Worm (Caenorhabditis elegans) whole organism, L4 larva: ENCODE data around the gene eak-7.
A peak's percentile ranks its signal among the peaks of the same experiment; 100 is the strongest.

ENCODE experiments used
- D1046.2 ChIP-seq: fragments of 200-800 bp; sonication (Bioruptor generic); IDR thresholded peaks from 2 replicates; pipeline ENCODE4 v1.3.6; 2022; ENCODE audit warnings: missing genetic modification characterization, missing compliant biosample characterization
- F49E8.2 ChIP-seq: sonication (generic microtip); optimal IDR thresholded peaks from 2 replicates; lab custom pipeline; 2016; ENCODE audit warnings: missing compliant biosample characterization, mild to moderate bottlenecking, missing genetic modification characterization, borderline replicate concordance
- Y105C5A.15 ChIP-seq: fragments of 200-800 bp; sonication (Bioruptor generic); IDR thresholded peaks from 2 replicates; pipeline ENCODE4 v1.3.6; 2022; ENCODE audit warnings: missing genetic modification characterization, missing compliant biosample characterization
- Y5F2A.4 ChIP-seq: fragments of 200-800 bp; sonication (Bioruptor generic); optimal IDR thresholded peaks from 2 replicates; lab custom pipeline; 2018; ENCODE audit warnings: mild to moderate bottlenecking, missing genetic modification characterization, missing compliant biosample characterization
- aha-1 ChIP-seq: fragments of 150-350 bp; peaks from one replicate; lab custom pipeline; 2014; ENCODE audit warnings: missing biosample characterization, missing genetic modification characterization
- arid-1 ChIP-seq: fragments of 200-800 bp; sonication (Bioruptor generic); conservative IDR thresholded peaks from 2 replicates; pipeline ENCODE4 v1.3.6; 2022; ENCODE audit warnings: missing genetic modification reagents, missing genetic modification characterization, missing compliant biosample characterization
- ceh-44 ChIP-seq: fragments of 200-800 bp; sonication (Bioruptor generic); IDR thresholded peaks from 2 replicates; pipeline ENCODE4 v1.3.6; 2022; ENCODE audit warnings: missing genetic modification reagents, missing genetic modification characterization, missing compliant biosample characterization
- cey-2 ChIP-seq: sonication (generic microtip); optimal IDR thresholded peaks from 3 replicates; lab custom pipeline; 2017; ENCODE audit warnings: missing genetic modification characterization, mild to moderate bottlenecking, missing compliant biosample characterization, antibody characterized with exemption, borderline replicate concordance; ENCODE audit not compliant: insufficient read depth
- ctbp-1 ChIP-seq: fragments of 200-800 bp; sonication (Bioruptor generic); IDR thresholded peaks from 2 replicates; pipeline ENCODE4 v1.3.6; 2022; ENCODE audit warnings: missing genetic modification reagents, missing genetic modification characterization, missing compliant biosample characterization
- daf-16 ChIP-seq, 3 experiments: sonication (generic microtip); optimal IDR thresholded peaks; 2 replicates each; lab custom pipeline; 2016 to 2017; ENCODE audit warnings: missing genetic modification characterization in 3 of 3, missing genetic modification reagents in 3 of 3, mild to moderate bottlenecking in 2 of 3, missing compliant biosample characterization in 2 of 3, missing biosample characterization in 1 of 3, moderate library complexity in 1 of 3
- dmd-8 ChIP-seq: fragments of 200-800 bp; sonication (Bioruptor generic); IDR thresholded peaks from 2 replicates; pipeline ENCODE4 v1.3.6; 2022; ENCODE audit warnings: missing genetic modification characterization, missing compliant biosample characterization
- dpl-1 ChIP-seq: fragments of 150-350 bp; optimal IDR thresholded peaks from 2 replicates; lab custom pipeline; 2014; ENCODE audit warnings: missing biosample characterization, missing genetic modification reagents, missing genetic modification characterization
- duxl-1 ChIP-seq: sonication (generic microtip); optimal IDR thresholded peaks from 2 replicates; lab custom pipeline; 2016; ENCODE audit warnings: mild to moderate bottlenecking, missing genetic modification characterization, moderate library complexity, missing compliant biosample characterization; ENCODE audit not compliant: poor library complexity
- hif-1 ChIP-seq, 2 experiments: sonication (generic microtip); optimal IDR thresholded peaks; 2 replicates each; lab custom pipeline; 2016 to 2017; ENCODE audit warnings: missing compliant biosample characterization in 2 of 2, missing genetic modification characterization in 2 of 2, missing genetic modification reagents in 2 of 2, missing genotype in 2 of 2, mild to moderate bottlenecking in 1 of 2
- hmg-1.1 ChIP-seq: fragments of 200-800 bp; sonication (Bioruptor generic); IDR thresholded peaks from 2 replicates; pipeline ENCODE4 v1.3.6; 2022; ENCODE audit warnings: missing genetic modification reagents, missing genetic modification characterization, missing compliant biosample characterization
- lin-15B ChIP-seq: fragments of 150-350 bp; sonication (generic microtip); optimal IDR thresholded peaks from 3 replicates; lab custom pipeline; 2014; ENCODE audit warnings: missing biosample characterization, missing genetic modification characterization
- lin-29 ChIP-seq: fragments of 200-800 bp; sonication (Bioruptor generic); IDR thresholded peaks from 2 replicates; pipeline ENCODE4 v1.3.6; 2022; ENCODE audit warnings: missing genetic modification reagents, missing genetic modification characterization, missing compliant biosample characterization
- lsy-2 ChIP-seq, 2 experiments: fragments of 150-350 bp in 1 of 2; sonication (generic microtip) in 1 of 2; optimal IDR thresholded peaks; 2 replicates each; lab custom pipeline; 2014 to 2017; ENCODE audit warnings: missing biosample characterization in 2 of 2, missing genetic modification characterization in 2 of 2
- mdl-1 ChIP-seq, 2 experiments: fragments of 150-350 bp in 1 of 2; sonication (generic microtip) in 1 of 2; optimal IDR thresholded peaks; 2 replicates each; lab custom pipeline; 2014 to 2017; ENCODE audit warnings: missing biosample characterization in 2 of 2, missing genetic modification characterization in 2 of 2
- mep-1 ChIP-seq: fragments of 150-350 bp; sonication (generic microtip); optimal IDR thresholded peaks from 3 replicates; lab custom pipeline; 2014; ENCODE audit warnings: missing biosample characterization, missing genetic modification characterization
- mes-2 ChIP-seq: sonication (generic microtip); optimal IDR thresholded peaks from 2 replicates; lab custom pipeline; 2016; ENCODE audit warnings: missing genotype, mild to moderate bottlenecking, missing genetic modification characterization, missing compliant biosample characterization; ENCODE audit not compliant: poor library complexity, severe bottlenecking
- nhr-111 ChIP-seq: fragments of 200-800 bp; sonication (Bioruptor generic); optimal IDR thresholded peaks from 2 replicates; lab custom pipeline; 2018; ENCODE audit warnings: mild to moderate bottlenecking, missing genetic modification characterization, missing compliant biosample characterization
- nhr-237 ChIP-seq: sonication (generic microtip); optimal IDR thresholded peaks from 2 replicates; lab custom pipeline; 2017; ENCODE audit warnings: missing biosample characterization, missing genetic modification characterization
- nhr-42 ChIP-seq: fragments of 200-800 bp; sonication (Bioruptor generic); IDR thresholded peaks from 2 replicates; pipeline ENCODE4 v1.3.6; 2022; ENCODE audit warnings: missing genetic modification characterization, missing compliant biosample characterization
- nhr-48 ChIP-seq: sonication (generic microtip); optimal IDR thresholded peaks from 2 replicates; lab custom pipeline; 2016; ENCODE audit warnings: mild to moderate bottlenecking, missing genetic modification characterization, missing compliant biosample characterization
- nhr-76 ChIP-seq: fragments of 150-350 bp; optimal IDR thresholded peaks from 2 replicates; lab custom pipeline; 2014; ENCODE audit warnings: missing biosample characterization, missing genetic modification characterization
- nhr-77 ChIP-seq: fragments of 150-350 bp; optimal IDR thresholded peaks from 2 replicates; lab custom pipeline; 2014; ENCODE audit warnings: missing biosample characterization, missing genetic modification characterization
- pha-4 ChIP-seq, 2 experiments: fragments of 150-350 bp in 1 of 2; fragments of 200-800 bp in 1 of 2; sonication (Bioruptor generic) in 1 of 2; IDR thresholded peaks in 1 of 2; optimal IDR thresholded peaks in 1 of 2; 2 replicates each; pipeline versions ENCODE4 v1.3.6 to Lab custom; 2014 to 2022; ENCODE audit warnings: missing genetic modification characterization in 2 of 2, missing genetic modification reagents in 2 of 2, missing biosample characterization in 1 of 2, missing compliant biosample characterization in 1 of 2
- pqm-1 ChIP-seq: sonication (generic microtip); optimal IDR thresholded peaks from 2 replicates; lab custom pipeline; 2017; ENCODE audit warnings: missing biosample characterization, missing genetic modification characterization
- rbr-2 ChIP-seq: sonication (generic microtip); optimal IDR thresholded peaks from 2 replicates; lab custom pipeline; 2016; ENCODE audit warnings: missing genotype, missing genetic modification characterization, missing compliant biosample characterization
- saeg-2 ChIP-seq: fragments of 200-800 bp; sonication (Bioruptor generic); IDR thresholded peaks from 2 replicates; pipeline ENCODE4 v1.3.6; 2022; ENCODE audit warnings: missing genetic modification reagents, missing genetic modification characterization, missing compliant biosample characterization
- sdz-12 ChIP-seq: fragments of 200-800 bp; sonication (Bioruptor generic); optimal IDR thresholded peaks from 2 replicates; lab custom pipeline; 2018; ENCODE audit warnings: mild to moderate bottlenecking, missing genetic modification characterization, missing compliant biosample characterization
- set-16 ChIP-seq: fragments of 200-800 bp; sonication (Bioruptor generic); IDR thresholded peaks from 2 replicates; pipeline ENCODE4 v1.3.6; 2022; ENCODE audit warnings: missing genetic modification reagents, missing genetic modification characterization, missing compliant biosample characterization
- snpc-1.2 ChIP-seq: fragments of 200-800 bp; sonication (Bioruptor generic); IDR thresholded peaks from 2 replicates; pipeline ENCODE4 v1.3.6; 2022; ENCODE audit warnings: missing genetic modification reagents, missing genetic modification characterization, missing compliant biosample characterization
- snpc-4 ChIP-seq: fragments of 150-350 bp; optimal IDR thresholded peaks from 2 replicates; lab custom pipeline; 2014; ENCODE audit warnings: missing biosample characterization, missing genetic modification characterization
- unc-130 ChIP-seq: sonication (generic microtip); optimal IDR thresholded peaks from 2 replicates; lab custom pipeline; 2016; ENCODE audit warnings: missing genetic modification reagents, missing genetic modification characterization, missing compliant biosample characterization
- unc-62 ChIP-seq, 3 experiments: fragments of 150-350 bp in 1 of 3; sonication (generic microtip); optimal IDR thresholded peaks in 2 of 3; peaks in 1 of 3; 1 replicate in 1 of 3; 2 replicates in 2 of 3; lab custom pipeline; 2014 to 2017; ENCODE audit warnings: missing biosample characterization in 3 of 3, missing genetic modification characterization in 3 of 3, missing genetic modification reagents in 3 of 3, missing genotype in 1 of 3
- ztf-7 ChIP-seq: fragments of 150-350 bp; optimal IDR thresholded peaks from 2 replicates; lab custom pipeline; 2014; ENCODE audit warnings: missing biosample characterization, missing genetic modification characterization

Gene eak-7

DNA sequence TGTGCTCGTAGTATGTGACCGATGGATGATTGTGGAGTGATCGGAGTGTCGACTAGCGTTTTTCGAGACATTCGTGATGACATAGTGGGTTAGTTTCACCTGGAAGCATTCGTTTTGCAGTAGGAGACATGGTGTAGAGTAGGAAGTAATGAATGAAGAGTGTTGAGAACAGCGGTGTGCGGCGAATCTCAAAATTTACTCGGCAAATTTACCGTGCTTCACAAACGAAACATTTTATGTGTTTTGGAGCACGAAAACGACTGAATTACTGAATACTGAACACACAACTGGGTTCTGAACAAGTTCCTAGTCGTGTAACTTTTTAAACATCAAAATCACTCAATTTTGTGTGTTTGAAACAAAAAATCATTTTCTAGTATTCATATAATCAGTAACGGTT lies 15.3 kb upstream of the eak-7 start, which contains the start of gene K08E7.6:
TSS of gene K08E7.6 (minus strand) at position 101 of the 400 bp plus-strand sequence.
- TF ChIP-seq unc-62 (GFP tag; optimal IDR thresholded peaks at IDR 0.05 in 1 of 2; lab: Kevin White, UChicago) (peak in 1 of 2 experiments; percentile 37), unc-62 (tag; optimal IDR thresholded peaks at IDR 0.05; lab: Kevin White, UChicago) (no peak), snpc-4 (no peak)

ce11 chrIV:12574265-12574664 lies 8.5 kb upstream of the eak-7 start:
- peak; percentile 92 for TF ChIP-seq aha-1 (tag; lab: Kevin White, UChicago)
- no peak for TF ChIP-seq mdl-1 (tag; optimal IDR thresholded peaks at IDR 0.05; lab: Kevin White, UChicago)
- TF ChIP-seq, all 104 proteins: peak for 1

DNA sequence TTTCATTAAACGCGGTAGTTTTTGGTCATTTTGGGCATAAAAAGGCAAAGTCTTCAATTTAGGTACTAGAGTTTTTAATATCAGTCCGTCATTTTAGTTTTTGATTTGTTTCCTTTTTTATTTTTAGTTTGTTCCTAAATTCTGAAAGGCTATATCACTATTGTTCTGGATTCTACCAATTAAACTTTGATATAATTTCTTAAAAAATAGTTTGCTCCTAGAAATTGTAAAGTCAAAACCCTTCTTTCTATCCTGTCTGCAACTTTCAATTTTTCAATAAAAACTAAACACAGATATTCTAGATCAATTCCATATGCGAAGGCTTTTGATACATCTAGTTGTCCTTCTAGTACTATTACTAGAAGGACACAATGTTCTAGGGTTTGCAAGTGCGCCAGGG lies 7.3 kb upstream of the eak-7 start, which contains the start of gene K08E7.5:
TSS of gene K08E7.5 (plus strand) at position 301 of the 400 bp plus-strand sequence.
- TF ChIP-seq rbr-2 (tag; lab: Kevin White, UChicago) (no peak), aha-1 (tag; lab: Kevin White, UChicago) (peak; percentile 88)
- TF ChIP-seq, all 104 proteins: peak for 1

DNA sequence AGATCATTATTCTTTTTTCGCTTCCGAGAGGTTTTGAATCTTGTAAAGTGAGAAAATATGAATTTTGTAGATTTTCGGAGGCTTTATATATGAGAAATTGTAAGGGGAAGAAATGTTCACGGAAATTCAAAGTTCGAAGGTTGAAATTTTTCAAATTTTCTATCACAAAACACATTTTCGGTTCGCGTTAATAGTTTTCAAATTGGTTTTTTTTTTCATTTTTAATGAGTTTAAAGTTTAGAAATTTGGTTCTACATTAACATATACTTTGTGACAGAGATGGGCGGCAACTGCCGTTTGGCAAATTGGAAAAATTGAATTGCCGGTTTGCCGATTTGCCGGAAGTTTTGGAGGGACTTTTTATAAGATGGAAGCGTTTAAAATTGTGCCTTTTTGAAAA lies 5.3 kb upstream of the eak-7 start, which contains the start of gene K08E7.4:
TSS of gene K08E7.4 (minus strand) at position 101 of the 400 bp plus-strand sequence.
- TF ChIP-seq nhr-42 (GFP tag; lab: Robert Waterston, UW) = no peak
- TF ChIP-seq pqm-1 (tag; lab: Kevin White, UChicago) = no peak
- TF ChIP-seq mep-1 = no peak
- TF ChIP-seq nhr-77 = no peak
- no peak for TF ChIP-seq hif-1 (tag; optimal IDR thresholded peaks at IDR 0.05; lab: Kevin White, UChicago)
- TF ChIP-seq rbr-2 (tag; lab: Kevin White, UChicago) = no peak
- TF ChIP-seq, all 104 proteins: peak for 0

DNA sequence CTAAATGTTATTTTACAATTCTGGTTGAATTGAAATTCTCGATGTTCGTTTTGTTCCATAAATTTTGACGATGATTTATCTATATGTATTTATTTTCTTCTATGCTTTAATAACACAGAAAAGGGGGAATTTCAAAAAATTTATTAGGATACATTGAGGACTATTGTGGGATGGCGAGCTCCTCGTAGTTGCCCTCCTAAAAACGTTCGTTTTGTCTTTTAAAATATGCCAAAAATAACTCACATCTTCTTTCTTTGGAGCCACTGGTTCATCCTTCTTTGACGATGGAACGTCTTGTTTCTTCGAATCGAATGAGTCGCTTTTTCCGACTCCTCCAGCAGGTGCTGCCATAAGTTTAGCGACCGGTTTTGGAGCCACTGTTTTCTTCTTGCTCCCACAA lies 4.8 kb upstream of the eak-7 start:
- TF ChIP-seq D1046.2 (no peak), dmd-8 (GFP tag; lab: Robert Waterston, UW) (peak; percentile 20; the same call in 1 of the 2 replicates), Y5F2A.4 (GFP tag; lab: Kevin White, UChicago) (peak; percentile 6), unc-130 (no peak)

DNA sequence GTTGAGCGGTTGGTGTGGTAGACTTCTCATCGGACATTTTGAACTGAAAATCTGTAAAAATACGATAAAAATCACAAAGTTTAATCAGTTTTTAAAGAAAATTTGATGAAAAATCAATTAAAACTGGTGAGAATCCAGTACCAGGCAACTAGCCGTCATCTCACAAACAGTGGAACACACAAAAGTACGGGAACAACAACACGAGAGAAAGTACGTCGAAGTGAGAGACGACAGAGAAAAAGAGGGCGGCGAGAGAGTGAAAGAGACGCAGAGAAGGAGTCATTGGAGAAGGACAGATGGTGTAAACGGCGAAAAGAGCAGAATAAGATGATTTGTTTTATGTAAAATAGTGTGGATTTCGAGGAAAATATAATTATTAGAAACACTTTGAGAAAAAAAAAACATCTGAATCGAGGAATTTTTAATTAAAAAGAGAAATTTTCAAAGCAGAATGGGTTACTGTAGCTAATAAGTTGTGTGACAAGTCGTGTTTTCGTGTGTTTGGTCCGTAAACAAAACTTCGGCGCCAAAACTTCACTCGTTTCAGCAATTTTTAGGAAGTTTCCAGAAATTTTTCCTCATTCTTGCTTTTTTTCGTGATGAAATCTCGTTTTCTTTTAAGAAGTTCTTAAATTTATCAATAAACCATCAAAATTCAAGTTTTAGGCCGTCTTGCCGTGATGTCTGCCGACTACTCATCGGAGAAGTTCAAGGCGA lies 1.6 kb upstream of the eak-7 start, which contains the start of the genes hsb-1 and let-99:
TSS of gene hsb-1 (minus strand) at position 51 of the 717 bp plus-strand sequence.
TSS of gene let-99 (plus strand) at position 667 of the 717 bp plus-strand sequence.
- TF ChIP-seq lin-29 (GFP tag; lab: Robert Waterston, UW) (no peak), nhr-48 (tag; lab: Kevin White, UChicago) (no peak), Y105C5A.15 (GFP tag; lab: Robert Waterston, UW) (no peak), nhr-76 (tag; lab: Kevin White, UChicago) (no peak), mes-2 (tag; lab: Kevin White, UChicago) (peak; percentile 68), hmg-1.1 (GFP tag; lab: Robert Waterston, UW) (peak; percentile 34; the same call in 1 of the 2 replicates), daf-16 (GFP tag; optimal IDR thresholded peaks at IDR 0.05; lab: Kevin White, UChicago) (no peak), daf-16 (tag; optimal IDR thresholded peaks at IDR 0.05; lab: Kevin White, UChicago) (peak; percentile 87), lin-15B (tag; lab: Kevin White, UChicago) (no peak), ceh-44 (no peak), ctbp-1 (GFP tag; lab: Robert Waterston, UW) (no peak), arid-1 (GFP tag; lab: Robert Waterston, UW) (no peak), lsy-2 (tag; optimal IDR thresholded peaks at IDR 0.05; lab: Kevin White, UChicago) (no peak), set-16 (no peak), nhr-111 (GFP tag; lab: Kevin White, UChicago) (no peak), saeg-2 (no peak), pha-4 (GFP tag; IDR thresholded peaks at IDR 0.05; lab: Robert Waterston, UW) (no peak), pha-4 (tag; optimal IDR thresholded peaks at IDR 0.05; lab: Kevin White, UChicago) (peak; percentile 19), duxl-1 (tag; lab: Kevin White, UChicago) (no peak), nhr-237 (no peak), ztf-7 (tag; lab: Kevin White, UChicago) (peak; percentile 21), sdz-12 (GFP tag; lab: Kevin White, UChicago) (no peak), dpl-1 (GFP tag; lab: Kevin White, UChicago) (peak; percentile 44), cey-2 (tag; lab: Kevin White, UChicago) (no peak), F49E8.2 (tag; lab: Kevin White, UChicago) (peak; percentile 40), snpc-1.2 (GFP tag; lab: Robert Waterston, UW) (0 out of 2 replicates have a peak, but pooled peaks have one; percentile 61)
